Worm (Caenorhabditis elegans): ENCODE results near the gene str-124.

DNA sequence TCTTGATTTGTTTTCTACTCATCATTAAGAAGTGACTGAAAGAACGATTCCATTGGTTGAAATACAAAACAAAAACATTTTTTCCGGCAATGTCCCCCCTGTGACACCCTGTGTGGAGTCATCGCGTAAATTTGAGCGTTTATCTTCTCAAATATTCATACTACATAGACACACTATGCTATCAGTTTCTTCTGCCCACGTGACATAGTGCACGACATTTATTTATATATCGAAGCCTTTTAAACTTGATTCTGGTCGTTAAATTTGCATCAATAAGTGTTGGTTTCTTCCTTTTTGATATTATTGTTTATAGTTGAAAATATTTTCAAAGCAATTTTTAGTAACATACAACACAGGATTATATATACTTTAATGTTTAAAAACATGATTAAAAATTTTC lies 28.7 kb upstream of the str-124 start:
- TF ChIP-seq cog-1 (tag; optimal IDR thresholded peaks at IDR 0.05) (no peak), flt-1 (GFP tag; IDR thresholded peaks at IDR 0.05) (no peak), tab-1 (GFP tag; IDR thresholded peaks at IDR 0.05) (no peak)

All from whole organism, midembryonic.